Fruit fly (Drosophila melanogaster): ENCODE data around the gene Kah.

Kah gene

DNA sequence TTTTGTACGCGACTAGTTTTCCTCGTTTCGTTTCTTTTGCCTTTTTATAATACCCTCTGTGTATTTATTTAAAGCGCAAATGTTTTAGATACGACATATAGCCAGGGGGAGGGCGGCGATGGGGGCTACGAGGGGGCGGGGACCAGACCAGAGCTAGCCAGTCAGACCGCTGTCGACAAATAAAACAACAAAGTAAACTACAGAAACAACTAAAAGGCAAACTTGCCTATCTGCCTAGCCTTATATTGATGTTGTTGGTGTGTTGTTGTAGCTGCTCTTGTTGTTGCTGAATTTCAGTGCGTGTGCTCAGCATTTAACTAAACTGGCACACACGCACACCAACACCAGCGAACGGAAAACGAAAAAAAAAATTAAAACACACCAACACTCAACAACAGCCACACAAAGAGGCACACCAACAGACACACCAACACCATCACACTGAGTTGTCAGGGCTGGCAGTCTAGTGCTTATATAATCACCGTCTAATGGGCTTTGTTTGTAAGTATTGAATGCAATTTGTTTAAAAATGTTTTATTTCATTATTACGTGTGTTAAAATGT, 40.4 kb upstream of the Kah start:
- TF ChIP-seq CG8159 (tag; optimal IDR thresholded peaks at IDR 0.05) (no peak), CG4496 (GFP tag; IDR thresholded peaks at IDR 0.05) (peak; percentile 69), CG8301 (tag; optimal IDR thresholded peaks at IDR 0.05) (no peak), rn (GFP tag; IDR thresholded peaks at IDR 0.05) (no peak), EcR (GFP tag; optimal IDR thresholded peaks at IDR 0.05) (no peak), gl (tag; optimal IDR thresholded peaks at IDR 0.05) (no peak), CG10348 (GFP tag; IDR thresholded peaks at IDR 0.05) (no peak), Pif1A (GFP tag; optimal IDR thresholded peaks at IDR 0.05) (peak; percentile 26), D1 (tag; optimal IDR thresholded peaks at IDR 0.05) (no peak), Ets98B (GFP tag; IDR thresholded peaks at IDR 0.05) (peak; percentile 51), CG12605 (GFP tag; IDR thresholded peaks at IDR 0.05) (peak; percentile 8), CG34367 (tag; optimal IDR thresholded peaks at IDR 0.05) (no peak), CG17806 (tag; optimal IDR thresholded peaks at IDR 0.05) (no peak), CG13204 (GFP tag; optimal IDR thresholded peaks at IDR 0.05) (no peak), CG9948 (tag; optimal IDR thresholded peaks at IDR 0.05) (no peak), CG15710 (tag; optimal IDR thresholded peaks at IDR 0.05) (no peak), Pif1B (GFP tag; optimal IDR thresholded peaks at IDR 0.05) (no peak), Snoo (tag; optimal IDR thresholded peaks at IDR 0.05) (no peak), fd96Ca (GFP tag; IDR thresholded peaks at IDR 0.05) (no peak; the same call in 2 of the 3 replicates), CG14655 (GFP tag; optimal IDR thresholded peaks at IDR 0.05) (peak; percentile 20), CG32121 (GFP tag; IDR thresholded peaks at IDR 0.05) (peak; percentile 68)

DNA sequence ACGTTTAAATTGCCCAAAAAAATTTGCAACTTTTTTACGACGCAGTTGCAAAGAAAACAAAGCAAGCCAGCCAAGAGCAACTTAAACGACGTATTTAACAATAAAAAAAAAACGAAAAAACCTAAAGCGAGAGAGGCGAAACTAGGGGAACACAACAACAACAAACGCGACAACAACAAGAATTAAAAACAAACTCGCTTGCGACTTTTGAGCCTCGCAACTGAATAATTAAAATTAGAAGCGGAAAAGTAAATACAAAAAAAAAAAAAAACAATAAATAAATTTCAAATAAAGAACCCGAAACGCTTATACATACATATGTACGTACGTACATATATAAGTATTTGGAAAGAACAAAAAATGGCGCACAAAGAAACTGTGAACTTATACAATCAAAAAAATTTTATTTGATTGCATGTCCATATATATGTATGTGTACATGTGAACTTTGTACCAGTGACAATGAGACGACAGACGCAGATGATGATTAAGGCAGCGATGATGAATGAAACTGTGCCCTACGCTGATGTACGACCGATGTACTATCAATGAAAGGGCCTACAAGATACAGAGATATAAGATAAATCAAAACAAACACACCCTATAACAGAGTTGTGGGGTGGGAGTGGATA, 39.7 kb upstream of the Kah start:
- TF ChIP-seq Snoo (tag; optimal IDR thresholded peaks at IDR 0.05): peak; percentile 17
- no peak for TF ChIP-seq D1 (tag; optimal IDR thresholded peaks at IDR 0.05)

DNA sequence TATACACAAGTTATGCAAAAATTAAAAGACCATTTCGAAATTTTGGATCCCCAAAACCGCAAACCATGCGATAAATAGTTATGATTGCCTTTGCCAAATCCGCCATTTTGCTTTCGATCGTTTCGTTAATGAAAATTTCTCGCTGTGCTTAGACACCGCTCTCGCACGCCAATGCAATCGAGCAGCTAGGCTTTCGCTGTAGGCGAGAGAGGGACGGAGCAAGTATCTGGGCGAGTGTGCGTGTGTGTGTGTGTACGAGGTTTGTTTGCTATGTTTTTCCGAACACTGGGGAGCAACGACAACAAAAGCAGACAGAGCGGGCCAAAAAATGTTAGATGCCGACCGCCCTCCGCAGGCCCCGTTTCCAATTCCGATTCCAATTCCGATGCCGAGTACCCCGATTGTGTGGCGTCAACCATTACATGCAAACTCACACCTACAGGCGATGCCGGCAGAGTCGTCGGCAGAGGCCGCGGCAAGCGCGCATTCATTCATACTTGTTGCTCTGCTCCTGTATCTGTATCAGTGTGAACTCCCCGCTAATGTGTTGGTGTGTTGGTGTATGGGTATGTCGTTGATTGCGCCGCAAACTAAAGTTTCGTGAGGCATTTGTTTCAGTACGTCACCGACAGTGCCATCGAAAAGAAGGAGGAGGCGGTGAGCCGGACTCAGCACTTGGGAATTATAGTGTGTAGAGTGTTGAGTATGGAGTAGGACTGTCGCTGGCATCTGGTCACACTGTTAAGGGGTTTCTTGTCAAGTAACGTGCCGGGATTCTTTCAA, 38.9 kb upstream of the Kah start:
- TF ChIP-seq CG10348 (GFP tag; IDR thresholded peaks at IDR 0.05) (no peak), Snoo (tag; optimal IDR thresholded peaks at IDR 0.05) (no peak), gl (tag; optimal IDR thresholded peaks at IDR 0.05) (peak; percentile 17), EcR (GFP tag; optimal IDR thresholded peaks at IDR 0.05) (peak; percentile 70), CG4496 (GFP tag; IDR thresholded peaks at IDR 0.05) (peak; percentile 70), CG34367 (tag; optimal IDR thresholded peaks at IDR 0.05) (peak; percentile 32), CG9948 (tag; optimal IDR thresholded peaks at IDR 0.05) (no peak), CG8159 (tag; optimal IDR thresholded peaks at IDR 0.05) (peak; percentile 15), CG32121 (GFP tag; IDR thresholded peaks at IDR 0.05) (peak; percentile 80), Ets98B (GFP tag; IDR thresholded peaks at IDR 0.05) (peak; percentile 71), rn (GFP tag; IDR thresholded peaks at IDR 0.05) (0 out of 2 replicates have a peak, but pooled peaks have one; percentile 26), Pif1A (GFP tag; optimal IDR thresholded peaks at IDR 0.05) (no peak), CG13204 (GFP tag; optimal IDR thresholded peaks at IDR 0.05) (peak; percentile 65), fd96Ca (GFP tag; IDR thresholded peaks at IDR 0.05) (peak; percentile 78), CG15710 (tag; optimal IDR thresholded peaks at IDR 0.05) (peak; percentile 15), CG17806 (tag; optimal IDR thresholded peaks at IDR 0.05) (peak; percentile 27), CG8301 (tag; optimal IDR thresholded peaks at IDR 0.05) (peak; percentile 44), Pif1B (GFP tag; optimal IDR thresholded peaks at IDR 0.05) (no peak), D1 (tag; optimal IDR thresholded peaks at IDR 0.05) (no peak), CG14655 (GFP tag; optimal IDR thresholded peaks at IDR 0.05) (peak; percentile 49), CG12605 (GFP tag; IDR thresholded peaks at IDR 0.05) (0 out of 2 replicates have a peak, but pooled peaks have one; percentile 62)

DNA sequence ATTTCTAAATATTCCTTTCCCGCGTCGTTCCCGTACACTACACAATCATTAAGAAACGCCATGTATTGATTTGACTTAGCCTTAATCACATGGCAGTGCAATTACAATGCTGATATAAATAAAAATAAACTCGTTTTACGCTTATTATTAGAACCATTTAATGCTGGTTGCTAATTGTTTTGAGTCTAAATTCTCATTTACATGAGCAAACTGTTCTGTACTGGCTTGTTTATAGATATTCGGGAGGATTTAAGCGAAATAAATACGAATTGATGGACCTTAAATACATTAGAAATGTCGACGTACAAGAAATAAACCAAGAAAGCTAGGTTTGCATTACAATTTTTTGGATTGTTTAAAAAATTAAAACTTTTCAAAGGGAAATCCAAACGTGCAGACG, 38.3 kb upstream of the Kah start:
- no peak for TF ChIP-seq Ets98B (GFP tag; IDR thresholded peaks at IDR 0.05)
- TF ChIP-seq CG14655 (GFP tag; optimal IDR thresholded peaks at IDR 0.05): no peak
- TF ChIP-seq D1 (tag; optimal IDR thresholded peaks at IDR 0.05): no peak
- TF ChIP-seq CG9948 (tag; optimal IDR thresholded peaks at IDR 0.05): no peak
- TF ChIP-seq Pif1A (GFP tag; optimal IDR thresholded peaks at IDR 0.05): no peak
- no peak for TF ChIP-seq CG4496 (GFP tag; IDR thresholded peaks at IDR 0.05)
- no peak for TF ChIP-seq EcR (GFP tag; optimal IDR thresholded peaks at IDR 0.05)
- TF ChIP-seq CG13204 (GFP tag; optimal IDR thresholded peaks at IDR 0.05): no peak
- TF ChIP-seq CG17806 (tag; optimal IDR thresholded peaks at IDR 0.05): no peak

DNA sequence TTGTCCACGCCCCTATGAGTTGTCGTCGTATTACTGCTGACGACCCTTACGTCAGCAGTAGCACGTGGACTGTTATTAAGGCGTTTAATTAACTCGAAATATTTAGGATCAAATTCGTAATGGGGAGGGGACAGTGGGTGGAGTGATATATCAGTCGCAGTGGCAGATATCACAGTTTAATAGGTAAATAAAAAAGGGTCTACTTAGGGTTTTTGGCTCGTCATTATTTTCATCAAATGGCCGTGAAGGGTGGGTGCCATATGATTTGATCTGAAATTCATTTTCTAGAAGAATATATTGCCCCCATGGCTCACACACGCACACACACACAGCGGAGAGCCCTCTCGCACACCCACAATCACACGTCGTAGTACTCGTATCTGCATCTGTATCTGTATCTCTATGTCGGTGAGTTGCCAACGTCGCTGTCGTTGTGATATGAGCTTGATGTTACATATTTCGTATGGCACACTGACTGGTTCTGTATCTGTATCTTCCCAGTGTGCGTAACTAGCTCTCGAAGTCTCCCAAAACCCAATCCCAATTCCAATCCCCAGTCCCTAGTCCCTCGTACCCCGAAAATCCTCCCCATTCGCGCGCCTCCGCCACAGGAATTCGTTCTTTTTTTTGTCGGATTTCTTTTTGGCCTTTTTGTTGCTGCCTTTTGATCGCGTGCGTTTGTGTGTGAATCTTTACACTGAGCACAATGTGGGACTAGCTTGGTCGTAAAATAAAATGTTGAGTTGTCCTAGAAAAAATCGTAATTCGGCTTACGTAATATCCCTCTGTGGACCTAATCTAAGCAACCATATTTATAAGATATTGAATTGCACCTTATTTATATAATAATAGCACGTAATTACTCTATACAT, 37.7 kb upstream of the Kah start:
- TF ChIP-seq gl (tag; optimal IDR thresholded peaks at IDR 0.05): peak; percentile 93
- TF ChIP-seq CG9948 (tag; optimal IDR thresholded peaks at IDR 0.05): peak; percentile 48
- TF ChIP-seq Snoo (tag; optimal IDR thresholded peaks at IDR 0.05): peak; percentile 66
- peak; percentile 90 for TF ChIP-seq rn (GFP tag; IDR thresholded peaks at IDR 0.05)
- peak; percentile 95 for TF ChIP-seq CG4496 (GFP tag; IDR thresholded peaks at IDR 0.05)
- peak; percentile 83 for TF ChIP-seq CG14655 (GFP tag; optimal IDR thresholded peaks at IDR 0.05)
- TF ChIP-seq D1 (tag; optimal IDR thresholded peaks at IDR 0.05): no peak
- peak; percentile 82 for TF ChIP-seq CG13204 (GFP tag; optimal IDR thresholded peaks at IDR 0.05)
- TF ChIP-seq CG15710 (tag; optimal IDR thresholded peaks at IDR 0.05): peak; percentile 80
- peak; percentile 87 for TF ChIP-seq CG32121 (GFP tag; IDR thresholded peaks at IDR 0.05)
- peak; percentile 77 for TF ChIP-seq CG8159 (tag; optimal IDR thresholded peaks at IDR 0.05)
- TF ChIP-seq CG17806 (tag; optimal IDR thresholded peaks at IDR 0.05): peak; percentile 75
- peak; percentile 76 for TF ChIP-seq CG8301 (tag; optimal IDR thresholded peaks at IDR 0.05)
- TF ChIP-seq CG10348 (GFP tag; IDR thresholded peaks at IDR 0.05): 0 out of 2 replicates have a peak, but pooled peaks have one; percentile 16
- peak; percentile 84 for TF ChIP-seq fd96Ca (GFP tag; IDR thresholded peaks at IDR 0.05)
- peak; percentile 80 for TF ChIP-seq CG34367 (tag; optimal IDR thresholded peaks at IDR 0.05)
- peak; percentile 93 for TF ChIP-seq CG12605 (GFP tag; IDR thresholded peaks at IDR 0.05)
- peak; percentile 84 for TF ChIP-seq Pif1A (GFP tag; optimal IDR thresholded peaks at IDR 0.05)
- peak; percentile 87 for TF ChIP-seq Ets98B (GFP tag; IDR thresholded peaks at IDR 0.05)
- peak; percentile 62 for TF ChIP-seq EcR (GFP tag; optimal IDR thresholded peaks at IDR 0.05)
- peak; percentile 84 for TF ChIP-seq Pif1B (GFP tag; optimal IDR thresholded peaks at IDR 0.05)
